Fruit fly (Drosophila melanogaster) whole organism, prepupa: Measurements from ENCODE around the gene Rh5.

ENCODE experiments used
- Blimp-1 ChIP-seq: fragments of 200-800 bp; sonication (Bioruptor generic); optimal IDR thresholded peaks from 3 replicates; lab custom pipeline; 2017; ENCODE audit warnings: missing biosample characterization, missing genetic modification characterization, mild to moderate bottlenecking, moderate library complexity, missing genetic modification reagents
- CG10631 ChIP-seq: fragments of 200-800 bp; sonication (Bioruptor generic); optimal IDR thresholded peaks from 2 replicates; lab custom pipeline; 2016; ENCODE audit warnings: missing biosample characterization, missing genetic modification characterization
- CG10669 ChIP-seq: fragments of 200-800 bp; sonication (Bioruptor generic); optimal IDR thresholded peaks from 3 replicates; lab custom pipeline; 2018; ENCODE audit warnings: missing biosample characterization, mild to moderate bottlenecking, missing genetic modification characterization, moderate library complexity
- CG11294 ChIP-seq: fragments of 200-800 bp; sonication (Bioruptor generic); IDR thresholded peaks from 2 replicates; pipeline ENCODE4 v1.3.6; 2022; ENCODE audit warnings: missing biosample characterization, missing genetic modification characterization
- CG11762 ChIP-seq: fragments of 200-800 bp; sonication (Bioruptor generic); optimal IDR thresholded peaks from 3 replicates; lab custom pipeline; 2016; ENCODE audit warnings: missing biosample characterization, missing genetic modification characterization; ENCODE audit not compliant: insufficient read depth
- CG11902 ChIP-seq: fragments of 200-800 bp; sonication (Bioruptor generic); optimal IDR thresholded peaks from 3 replicates; lab custom pipeline; 2016; ENCODE audit warnings: missing biosample characterization, missing genetic modification characterization
- CG15336 ChIP-seq: fragments of 200-800 bp; sonication (Bioruptor generic); IDR thresholded peaks from 2 replicates; pipeline ENCODE4 v1.3.6; 2022; ENCODE audit warnings: missing biosample characterization, missing genetic modification characterization
- CG1621 ChIP-seq: fragments of 200-800 bp; sonication (Bioruptor generic); optimal IDR thresholded peaks from 3 replicates; lab custom pipeline; 2018; ENCODE audit warnings: missing biosample characterization, mild to moderate bottlenecking, missing genetic modification characterization
- CG16779 ChIP-seq: fragments of 200-800 bp; sonication (Bioruptor generic); optimal IDR thresholded peaks from 3 replicates; lab custom pipeline; 2017; ENCODE audit warnings: missing biosample characterization, mild to moderate bottlenecking, missing genetic modification characterization
- CG3032 ChIP-seq: fragments of 200-800 bp; optimal IDR thresholded peaks from 2 replicates; lab custom pipeline; 2019; ENCODE audit warnings: missing biosample characterization, mild to moderate bottlenecking, missing genetic modification characterization, moderate library complexity
- CG31627 ChIP-seq: fragments of 200-800 bp; sonication (Bioruptor generic); optimal IDR thresholded peaks from 3 replicates; lab custom pipeline; 2016; ENCODE audit warnings: missing biosample characterization, missing genetic modification characterization
- CG34406 ChIP-seq: fragments of 200-800 bp; sonication (Bioruptor generic); optimal IDR thresholded peaks from 3 replicates; lab custom pipeline; 2016; ENCODE audit warnings: missing biosample characterization, missing genetic modification characterization
- CG3919 ChIP-seq: fragments of 200-800 bp; sonication (Bioruptor generic); optimal IDR thresholded peaks from 3 replicates; lab custom pipeline; 2016; ENCODE audit warnings: missing biosample characterization, missing genetic modification characterization
- CG6163 ChIP-seq: fragments of 200-800 bp; sonication (Bioruptor generic); IDR thresholded peaks from 3 replicates; pipeline ENCODE4 v1.3.6; 2022; ENCODE audit warnings: missing biosample characterization, missing genetic modification characterization
- CG6276 ChIP-seq: fragments of 200-800 bp; sonication (Bioruptor generic); optimal IDR thresholded peaks from 2 replicates; lab custom pipeline; 2017; ENCODE audit warnings: missing biosample characterization, mild to moderate bottlenecking, missing genetic modification characterization
- CG6792 ChIP-seq: fragments of 200-800 bp; sonication (Bioruptor generic); optimal IDR thresholded peaks from 3 replicates; lab custom pipeline; 2016; ENCODE audit warnings: missing biosample characterization, missing genetic modification characterization
- CG6808 ChIP-seq: fragments of 200-800 bp; sonication (Bioruptor generic); optimal IDR thresholded peaks from 3 replicates; lab custom pipeline; 2017; ENCODE audit warnings: missing biosample characterization, missing genetic modification characterization, mild to moderate bottlenecking, moderate library complexity, missing genetic modification reagents
- CG6854 ChIP-seq: fragments of 200-800 bp; sonication (Bioruptor generic); optimal IDR thresholded peaks from 2 replicates; lab custom pipeline; 2017; ENCODE audit warnings: missing biosample characterization, mild to moderate bottlenecking, missing genetic modification characterization
- CG7368 ChIP-seq: fragments of 200-800 bp; sonication (Bioruptor generic); optimal IDR thresholded peaks from 3 replicates; lab custom pipeline; 2016; ENCODE audit warnings: missing biosample characterization, missing genetic modification characterization
- CG8119 ChIP-seq: fragments of 200-800 bp; sonication (Bioruptor generic); IDR thresholded peaks from 3 replicates; pipeline ENCODE4 v1.3.6; 2022; ENCODE audit warnings: missing biosample characterization, missing genetic modification characterization
- CG8319 ChIP-seq: fragments of 200-800 bp; sonication (Bioruptor generic); optimal IDR thresholded peaks from 3 replicates; lab custom pipeline; 2016; ENCODE audit warnings: missing biosample characterization, missing genetic modification characterization
- CG8632 ChIP-seq: fragments of 200-800 bp; sonication (Bioruptor generic); optimal IDR thresholded peaks from 3 replicates; lab custom pipeline; 2016; ENCODE audit warnings: missing biosample characterization, missing genetic modification characterization
- Eip75B ChIP-seq: fragments of 200-800 bp; sonication (Bioruptor generic); optimal IDR thresholded peaks from 3 replicates; lab custom pipeline; 2016; ENCODE audit warnings: missing biosample characterization, missing genetic modification characterization
- Eip78C ChIP-seq: fragments of 200-800 bp; sonication (Bioruptor generic); peaks from one replicate; lab custom pipeline; 2016; ENCODE audit warnings: missing biosample characterization, missing genetic modification characterization
- Eip93F ChIP-seq: fragments of 200-800 bp; sonication (Bioruptor generic); optimal IDR thresholded peaks from 2 replicates; lab custom pipeline; 2016; ENCODE audit warnings: missing biosample characterization, mild to moderate bottlenecking, missing genetic modification characterization
- Ets21C ChIP-seq: fragments of 200-800 bp; sonication (Bioruptor generic); optimal IDR thresholded peaks from 3 replicates; lab custom pipeline; 2016; ENCODE audit warnings: missing biosample characterization, missing genetic modification characterization
- Hr38 ChIP-seq: sonication (Bioruptor generic); optimal IDR thresholded peaks from 2 replicates; lab custom pipeline; 2016; ENCODE audit warnings: missing biosample characterization, missing genetic modification characterization
- Hr39 ChIP-seq: fragments of 200-800 bp; sonication (Bioruptor generic); optimal IDR thresholded peaks from 2 replicates; lab custom pipeline; 2016; ENCODE audit warnings: missing biosample characterization, missing genetic modification characterization
- Lpt ChIP-seq: fragments of 200-800 bp; sonication (Bioruptor generic); optimal IDR thresholded peaks from 3 replicates; lab custom pipeline; 2016; ENCODE audit warnings: missing biosample characterization, missing genetic modification characterization
- Met ChIP-seq: fragments of 200-800 bp; sonication (Bioruptor generic); optimal IDR thresholded peaks from 3 replicates; lab custom pipeline; 2016; ENCODE audit warnings: missing biosample characterization, missing genetic modification characterization
- OdsH ChIP-seq: fragments of 200-800 bp; sonication (Bioruptor generic); optimal IDR thresholded peaks from 3 replicates; lab custom pipeline; 2016; ENCODE audit warnings: missing biosample characterization, missing genetic modification characterization
- Smox ChIP-seq: fragments of 200-800 bp; sonication (Bioruptor generic); optimal IDR thresholded peaks from 3 replicates; lab custom pipeline; 2016; ENCODE audit warnings: missing biosample characterization, missing genetic modification characterization
- Sox102F ChIP-seq: fragments of 200-800 bp; sonication (Bioruptor generic); optimal IDR thresholded peaks from 2 replicates; lab custom pipeline; 2016; ENCODE audit warnings: missing biosample characterization, mild to moderate bottlenecking, missing genetic modification characterization
- Sox14 ChIP-seq: fragments of 200-800 bp; sonication (Bioruptor generic); optimal IDR thresholded peaks from 3 replicates; lab custom pipeline; 2016; ENCODE audit warnings: missing biosample characterization, missing genetic modification characterization
- Sox15 ChIP-seq: fragments of 200-800 bp; sonication (Bioruptor generic); optimal IDR thresholded peaks from 3 replicates; lab custom pipeline; 2016; ENCODE audit warnings: missing biosample characterization, missing genetic modification characterization
- achi ChIP-seq: fragments of 200-800 bp; sonication (Bioruptor generic); optimal IDR thresholded peaks from 3 replicates; lab custom pipeline; 2016; ENCODE audit warnings: missing biosample characterization, missing genetic modification characterization
- acj6 ChIP-seq: fragments of 200-800 bp; sonication (Bioruptor generic); optimal IDR thresholded peaks from 3 replicates; lab custom pipeline; 2016; ENCODE audit warnings: missing biosample characterization, missing genetic modification characterization
- dac ChIP-seq: fragments of 200-800 bp; sonication (Bioruptor generic); optimal IDR thresholded peaks from 2 replicates; lab custom pipeline; 2017; ENCODE audit warnings: missing biosample characterization, mild to moderate bottlenecking, missing genetic modification characterization
- dsx ChIP-seq: fragments of 200-800 bp; optimal IDR thresholded peaks from 3 replicates; lab custom pipeline; 2019; ENCODE audit warnings: missing biosample characterization, mild to moderate bottlenecking, missing genetic modification characterization, moderate library complexity; ENCODE audit not compliant: poor library complexity, severe bottlenecking
- eg ChIP-seq: fragments of 200-800 bp; sonication (Bioruptor generic); IDR thresholded peaks from 3 replicates; pipeline ENCODE4 v1.3.6; 2022; ENCODE audit warnings: missing biosample characterization, missing genetic modification characterization
- esn ChIP-seq: fragments of 200-800 bp; sonication (Bioruptor generic); optimal IDR thresholded peaks from 2 replicates; lab custom pipeline; 2016; ENCODE audit warnings: missing biosample characterization, mild to moderate bottlenecking, missing genetic modification characterization, moderate library complexity
- fd59A ChIP-seq: fragments of 200-800 bp; sonication (Bioruptor generic); optimal IDR thresholded peaks from 2 replicates; lab custom pipeline; 2017; ENCODE audit warnings: missing biosample characterization, mild to moderate bottlenecking, missing genetic modification characterization, missing genetic modification reagents
- fd85E ChIP-seq: fragments of 200-800 bp; sonication (Bioruptor generic); optimal IDR thresholded peaks from 3 replicates; lab custom pipeline; 2016; ENCODE audit warnings: missing biosample characterization, missing genetic modification characterization
- fkh ChIP-seq: fragments of 200-800 bp; sonication (Bioruptor generic); optimal IDR thresholded peaks from 3 replicates; lab custom pipeline; 2017; ENCODE audit warnings: missing biosample characterization, mild to moderate bottlenecking, missing genetic modification characterization, moderate library complexity
- lz ChIP-seq: fragments of 200-800 bp; sonication (Bioruptor generic); optimal IDR thresholded peaks from 3 replicates; lab custom pipeline; 2016; ENCODE audit warnings: missing biosample characterization, missing genetic modification characterization
- net ChIP-seq: fragments of 200-800 bp; sonication (Bioruptor generic); optimal IDR thresholded peaks from 3 replicates; lab custom pipeline; 2016; ENCODE audit warnings: missing biosample characterization, missing genetic modification characterization
- pdm3 ChIP-seq: fragments of 200-800 bp; sonication (Bioruptor generic); optimal IDR thresholded peaks from 3 replicates; lab custom pipeline; 2016; ENCODE audit warnings: missing biosample characterization, missing genetic modification characterization
- ss ChIP-seq, 2 experiments: fragments of 200-800 bp; sonication (Bioruptor generic); optimal IDR thresholded peaks; 2 replicates in 1 of 2; 3 replicates in 1 of 2; lab custom pipeline; 2017 to 2018; ENCODE audit warnings: mild to moderate bottlenecking in 2 of 2, missing biosample characterization in 2 of 2, missing genetic modification characterization in 2 of 2, moderate library complexity in 1 of 2
- svp ChIP-seq: fragments of 200-800 bp; sonication (Bioruptor generic); peaks from one replicate; lab custom pipeline; 2016; ENCODE audit warnings: missing biosample characterization, missing genetic modification characterization
- topi ChIP-seq: fragments of 200-800 bp; sonication (Bioruptor generic); optimal IDR thresholded peaks from 3 replicates; lab custom pipeline; 2016; ENCODE audit warnings: missing biosample characterization, missing genetic modification characterization

Gene Rh5

DNA sequence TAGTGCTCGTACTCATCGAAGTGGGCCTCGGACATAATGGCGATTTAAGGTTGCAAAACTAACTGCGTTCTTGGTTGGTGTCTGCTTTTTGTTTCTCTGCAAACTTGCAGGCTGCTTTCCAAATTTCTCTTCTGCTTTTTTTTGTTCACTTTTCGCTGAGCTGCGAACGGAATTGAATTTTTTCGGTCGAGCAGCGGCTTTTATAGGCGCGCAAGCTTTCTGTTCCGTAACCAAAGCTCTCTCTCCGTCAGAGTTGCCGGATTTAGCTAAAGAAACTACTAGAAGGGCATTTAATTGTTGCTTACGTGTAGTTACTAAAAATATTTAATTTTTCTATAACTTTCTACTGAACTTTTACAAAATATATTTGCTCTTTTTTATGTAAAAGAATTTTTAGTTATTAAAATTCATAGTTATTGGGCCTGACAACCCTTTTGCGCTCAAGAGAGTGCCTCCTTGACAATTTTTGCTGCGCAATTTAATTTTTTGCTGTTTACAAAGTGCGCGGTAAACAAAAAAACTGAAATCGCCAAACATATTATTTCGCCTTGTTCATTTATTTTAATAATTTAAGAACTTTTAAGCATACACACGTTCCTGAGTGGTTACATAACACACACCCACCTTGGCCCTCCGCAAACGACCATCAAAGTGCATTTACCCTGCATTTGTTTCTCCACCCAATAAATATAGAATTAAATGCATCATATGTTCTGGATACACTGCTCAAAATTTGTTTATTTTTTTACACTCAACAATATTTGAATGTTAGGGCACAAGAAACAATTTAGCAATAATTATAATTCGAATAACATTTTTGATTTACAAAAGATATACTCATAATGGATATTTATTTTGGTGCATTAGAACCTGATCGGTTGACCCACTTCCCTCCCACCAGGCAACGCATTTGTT lies 38.2 kb downstream of the Rh5 start, which contains the start of gene CG6770:
Gene CG6770, minus strand, starts transcription at position 178 of the 915 bp plus-strand sequence.
- TF ChIP-seq svp (GFP tag; lab: Kevin White, UChicago) (peak; percentile 94), CG6163 (GFP tag; lab: Robert Waterston, UW) (peak; percentile 91), CG11294 (GFP tag; lab: Robert Waterston, UW) (peak; percentile 76), dac (GFP tag; lab: Kevin White, UChicago) (peak; percentile 25), Hr38 (no peak), CG8632 (GFP tag; lab: Kevin White, UChicago) (peak; percentile 88), CG6854 (GFP tag; lab: Kevin White, UChicago) (peak; percentile 31), dsx (GFP tag; lab: Kevin White, UChicago) (peak; percentile 83), CG34406 (GFP tag; lab: Kevin White, UChicago) (peak; percentile 89), CG1621 (tag; lab: Kevin White, UChicago) (peak; percentile 64), fd85E (GFP tag; lab: Kevin White, UChicago) (peak; percentile 63), CG15336 (GFP tag; lab: Robert Waterston, UW) (peak; percentile 92), fd59A (peak; percentile 78), Sox15 (peak; percentile 61), CG6808 (GFP tag; lab: Kevin White, UChicago) (peak; percentile 88), esn (GFP tag; lab: Kevin White, UChicago) (peak; percentile 93), eg (peak; percentile 95), Eip75B (GFP tag; lab: Kevin White, UChicago) (peak; percentile 85), pdm3 (peak; percentile 87), Ets21C (GFP tag; lab: Kevin White, UChicago) (peak; percentile 79), CG6792 (GFP tag; lab: Kevin White, UChicago) (peak; percentile 93), CG11762 (GFP tag; lab: Kevin White, UChicago) (peak; percentile 79), CG8119 (GFP tag; lab: Robert Waterston, UW) (peak; percentile 89), acj6 (GFP tag; lab: Kevin White, UChicago) (peak; percentile 89), OdsH (GFP tag; lab: Kevin White, UChicago) (peak; percentile 87), Sox14 (GFP tag; lab: Kevin White, UChicago) (peak; percentile 74), ss (GFP tag; optimal IDR thresholded peaks at IDR 0.05; lab: Kevin White, UChicago) (peak; percentile 81 to 87), CG10631 (peak; percentile 74), Blimp-1 (GFP tag; lab: Kevin White, UChicago) (peak; percentile 75), topi (GFP tag; lab: Kevin White, UChicago) (peak; percentile 87), CG31627 (peak; percentile 82), CG8319 (GFP tag; lab: Kevin White, UChicago) (peak; percentile 54), CG7368 (peak; percentile 66), CG10669 (GFP tag; lab: Kevin White, UChicago) (peak; percentile 80), fkh (GFP tag; lab: Kevin White, UChicago) (peak; percentile 74), Hr39 (GFP tag; lab: Kevin White, UChicago) (peak; percentile 71), Lpt (GFP tag; lab: Kevin White, UChicago) (peak; percentile 43), lz (GFP tag; lab: Kevin White, UChicago) (peak; percentile 90), CG3032 (peak; percentile 88), Met (GFP tag; lab: Kevin White, UChicago) (peak; percentile 91), CG16779 (tag; lab: Kevin White, UChicago) (peak; percentile 85), Eip78C (peak; percentile 97), Smox (GFP tag; lab: Kevin White, UChicago) (peak; percentile 92), CG11902 (GFP tag; lab: Kevin White, UChicago) (peak; percentile 63), net (GFP tag; lab: Kevin White, UChicago) (peak; percentile 72), Sox102F (GFP tag; lab: Kevin White, UChicago) (peak; percentile 91), achi (GFP tag; lab: Kevin White, UChicago) (peak; percentile 88), CG6276 (peak; percentile 81), Eip93F (GFP tag; lab: Kevin White, UChicago) (peak; percentile 94), CG3919 (peak; percentile 87)
